Fruit fly (Drosophila melanogaster) whole organism, pupa: ENCODE measurements around the gene CG42586.
"Not testable (repeated sequence)": the region's sequence is repeated elsewhere in the genome, so short reads cannot be mapped to it uniquely, and the experiment has no call there.

Experiments used
- CG10348 ChIP-seq: fragments of 200-800 bp; sonication (Bioruptor generic); IDR thresholded peaks from 2 replicates; pipeline ENCODE4 v1.3.6; 2022; ENCODE audit warnings: missing biosample characterization, missing genetic modification characterization
- CG12605 ChIP-seq: fragments of 200-800 bp; sonication (Bioruptor generic); IDR thresholded peaks from 2 replicates; pipeline ENCODE4 v1.3.6; 2022; ENCODE audit warnings: missing biosample characterization, missing genetic modification characterization
- CG13204 ChIP-seq: fragments of 200-800 bp; sonication (Bioruptor generic); optimal IDR thresholded peaks from 2 replicates; lab custom pipeline; 2018; ENCODE audit warnings: missing biosample characterization, mild to moderate bottlenecking, missing genetic modification characterization, moderate library complexity
- CG14655 ChIP-seq: fragments of 200-800 bp; sonication (Bioruptor generic); optimal IDR thresholded peaks from 3 replicates; lab custom pipeline; 2017; ENCODE audit warnings: mild to moderate bottlenecking, missing biosample characterization, missing genetic modification reagents, missing genetic modification characterization
- CG15710 ChIP-seq: fragments of 200-800 bp; sonication (Bioruptor generic); optimal IDR thresholded peaks from 2 replicates; lab custom pipeline; 2018; ENCODE audit warnings: missing biosample characterization, mild to moderate bottlenecking, missing genetic modification characterization, moderate library complexity
- CG17806 ChIP-seq: fragments of 200-800 bp; sonication (Bioruptor generic); optimal IDR thresholded peaks from 2 replicates; lab custom pipeline; 2018; ENCODE audit warnings: missing biosample characterization, mild to moderate bottlenecking, missing genetic modification characterization, moderate library complexity
- CG32121 ChIP-seq: fragments of 200-800 bp; sonication (Bioruptor generic); IDR thresholded peaks from 2 replicates; pipeline ENCODE4 v1.3.6; 2022; ENCODE audit warnings: missing biosample characterization, missing genetic modification characterization
- CG34367 ChIP-seq: fragments of 200-800 bp; sonication (Bioruptor generic); optimal IDR thresholded peaks from 2 replicates; lab custom pipeline; 2018; ENCODE audit warnings: missing biosample characterization, mild to moderate bottlenecking, missing genetic modification characterization
- CG4496 ChIP-seq: fragments of 200-800 bp; sonication (Bioruptor generic); IDR thresholded peaks from 3 replicates; pipeline ENCODE4 v1.3.6; 2022; ENCODE audit warnings: missing biosample characterization, missing genetic modification characterization
- CG8159 ChIP-seq: fragments of 200-800 bp; sonication (Bioruptor generic); optimal IDR thresholded peaks from 3 replicates; lab custom pipeline; 2018; ENCODE audit warnings: missing biosample characterization, mild to moderate bottlenecking, missing genetic modification characterization, moderate library complexity
- CG8301 ChIP-seq: fragments of 200-800 bp; sonication (Bioruptor generic); optimal IDR thresholded peaks from 2 replicates; lab custom pipeline; 2018; ENCODE audit warnings: missing biosample characterization, mild to moderate bottlenecking, missing genetic modification characterization
- CG9948 ChIP-seq: fragments of 200-800 bp; sonication (Bioruptor generic); optimal IDR thresholded peaks from 2 replicates; lab custom pipeline; 2018; ENCODE audit warnings: missing biosample characterization, mild to moderate bottlenecking, missing genetic modification characterization, moderate library complexity
- D1 ChIP-seq: fragments of 200-800 bp; sonication (Bioruptor generic); optimal IDR thresholded peaks from 2 replicates; lab custom pipeline; 2018; ENCODE audit warnings: missing biosample characterization, mild to moderate bottlenecking, missing genetic modification characterization, moderate library complexity
- EcR ChIP-seq: fragments of 200-800 bp; sonication (Bioruptor generic); optimal IDR thresholded peaks from 3 replicates; lab custom pipeline; 2019; ENCODE audit warnings: missing biosample characterization, missing genetic modification characterization, mild to moderate bottlenecking, moderate library complexity, missing genetic modification reagents
- Ets98B ChIP-seq: fragments of 200-800 bp; sonication (Bioruptor generic); IDR thresholded peaks from 2 replicates; pipeline ENCODE4 v1.3.6; 2022; ENCODE audit warnings: missing biosample characterization, missing genetic modification characterization
- Pif1A ChIP-seq: fragments of 200-800 bp; sonication (Bioruptor generic); optimal IDR thresholded peaks from 3 replicates; lab custom pipeline; 2016; ENCODE audit warnings: missing biosample characterization, missing genetic modification characterization
- Pif1B ChIP-seq: fragments of 200-800 bp; sonication (Bioruptor generic); optimal IDR thresholded peaks from 3 replicates; lab custom pipeline; 2016; ENCODE audit warnings: missing biosample characterization, missing genetic modification characterization
- Snoo ChIP-seq: fragments of 200-800 bp; sonication (Bioruptor generic); optimal IDR thresholded peaks from 3 replicates; lab custom pipeline; 2017; ENCODE audit warnings: missing biosample characterization, mild to moderate bottlenecking, missing genetic modification characterization, inconsistent platforms
- fd96Ca ChIP-seq: fragments of 200-800 bp; sonication (Bioruptor generic); IDR thresholded peaks from 3 replicates; pipeline ENCODE4 v1.3.6; 2022; ENCODE audit warnings: missing biosample characterization, missing genetic modification characterization
- gl ChIP-seq: fragments of 200-800 bp; sonication (Bioruptor generic); optimal IDR thresholded peaks from 2 replicates; lab custom pipeline; 2018; ENCODE audit warnings: missing biosample characterization, mild to moderate bottlenecking, missing genetic modification characterization
- rn ChIP-seq: fragments of 200-800 bp; sonication (Bioruptor generic); IDR thresholded peaks from 2 replicates; pipeline ENCODE4 v1.3.6; 2022; ENCODE audit warnings: missing biosample characterization, missing genetic modification characterization

Gene CG42586

DNA sequence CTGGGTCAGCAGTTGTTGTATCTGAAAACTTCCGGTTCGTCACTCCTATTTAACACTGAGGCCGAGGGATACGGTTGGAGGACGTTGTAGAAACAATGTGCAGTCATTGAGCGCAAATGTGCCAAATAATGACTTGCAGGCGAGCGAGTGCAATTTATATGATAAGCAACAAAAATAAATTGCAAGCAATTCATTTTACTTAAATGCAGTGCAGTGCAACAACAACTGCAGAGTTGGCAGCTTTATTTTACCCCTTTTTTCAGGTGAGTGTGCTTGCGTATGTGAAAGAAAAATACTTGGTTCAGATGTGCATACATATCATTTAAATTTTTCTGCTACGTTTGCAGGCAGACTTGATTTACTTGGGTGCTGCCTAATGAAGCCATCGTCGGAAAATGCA, 4.4 kb upstream of the CG42586 start:
- TF ChIP-seq rn (GFP tag; lab: Robert Waterston, UW) (no peak), CG4496 (GFP tag; lab: Robert Waterston, UW) (no peak), CG34367 (tag; lab: Kevin White, UChicago) (no peak), CG17806 (tag; lab: Kevin White, UChicago) (no peak), CG32121 (GFP tag; lab: Robert Waterston, UW) (no peak), D1 (no peak), Ets98B (GFP tag; lab: Robert Waterston, UW) (no peak), Pif1A (no peak), CG15710 (no peak), CG13204 (GFP tag; lab: Kevin White, UChicago) (no peak), CG8301 (tag; lab: Kevin White, UChicago) (no peak), CG12605 (no peak), gl (tag; lab: Kevin White, UChicago) (no peak), CG10348 (GFP tag; lab: Robert Waterston, UW) (no peak), EcR (GFP tag; lab: Kevin White, UChicago) (no peak)

DNA sequence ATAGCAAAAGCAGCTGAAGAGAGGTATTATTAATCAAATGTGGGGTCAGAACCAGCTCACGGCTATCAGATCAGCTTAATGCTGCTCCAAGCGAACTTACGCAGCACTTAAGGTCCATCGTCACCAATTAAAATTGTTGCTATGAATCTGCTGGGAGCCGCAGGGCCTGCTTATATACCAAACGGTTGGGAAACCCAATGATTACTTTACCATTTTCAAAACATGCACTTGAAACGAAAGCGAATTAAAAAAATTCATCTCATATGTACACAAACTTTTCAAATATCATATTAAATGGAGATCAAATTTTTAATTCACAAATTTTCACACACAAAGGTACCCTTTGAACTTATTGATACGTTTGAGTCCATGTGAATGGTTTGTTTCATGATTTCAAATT, 3.4 kb upstream of the CG42586 start, which contains the start of gene CG42587:
Gene CG42587 (minus strand): TSS at position 143 of the 400 bp plus-strand sequence.
- TF ChIP-seq D1, result no peak
- TF ChIP-seq Pif1B (GFP tag; lab: Kevin White, UChicago), result no peak
- no peak for TF ChIP-seq Snoo (tag; lab: Kevin White, UChicago)
- no peak for TF ChIP-seq CG32121 (GFP tag; lab: Robert Waterston, UW)
- TF ChIP-seq CG8159 (tag; lab: Kevin White, UChicago), result no peak
- TF ChIP-seq CG14655 (GFP tag; lab: Kevin White, UChicago), result no peak
- no peak for TF ChIP-seq Pif1A
- TF ChIP-seq fd96Ca (GFP tag; lab: Robert Waterston, UW), result no peak

DNA sequence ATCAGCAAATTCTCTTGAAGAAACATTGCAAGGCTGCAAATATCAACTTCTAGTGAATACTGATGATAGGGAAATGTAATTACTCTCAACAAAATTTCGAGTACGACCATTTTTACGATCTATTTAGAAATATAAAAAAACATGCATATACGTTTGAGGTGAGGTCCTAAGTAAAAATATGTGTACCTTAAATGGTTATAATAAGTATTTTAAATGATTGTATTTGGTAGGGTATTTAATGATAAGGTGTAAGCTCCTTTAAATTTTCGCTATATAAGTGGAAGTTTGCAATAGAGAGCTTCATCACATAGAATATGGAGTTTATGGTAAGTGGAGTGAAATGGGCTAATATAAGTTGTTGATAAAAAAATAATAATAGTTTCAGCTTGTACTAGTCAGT, 2.5 kb upstream of the CG42586 start, which contains the start of gene CG42681:
Gene CG42681 (plus strand): TSS at position 301 of the 400 bp plus-strand sequence.
- no peak for TF ChIP-seq CG34367 (tag; lab: Kevin White, UChicago)
- TF ChIP-seq CG32121 (GFP tag; lab: Robert Waterston, UW), result no peak
- no peak for TF ChIP-seq CG13204 (GFP tag; lab: Kevin White, UChicago)
- no peak for TF ChIP-seq rn (GFP tag; lab: Robert Waterston, UW)
- TF ChIP-seq EcR (GFP tag; lab: Kevin White, UChicago), result no peak
- TF ChIP-seq Pif1A, result no peak
- no peak for TF ChIP-seq CG15710
- no peak for TF ChIP-seq gl (tag; lab: Kevin White, UChicago)
- no peak for TF ChIP-seq CG17806 (tag; lab: Kevin White, UChicago)
- no peak for TF ChIP-seq fd96Ca (GFP tag; lab: Robert Waterston, UW)
- no peak for TF ChIP-seq CG9948 (tag; lab: Kevin White, UChicago)
- no peak for TF ChIP-seq D1
- TF ChIP-seq CG12605, result no peak
- TF ChIP-seq Pif1B (GFP tag; lab: Kevin White, UChicago), result no peak
- no peak for TF ChIP-seq CG10348 (GFP tag; lab: Robert Waterston, UW)
- no peak for TF ChIP-seq CG14655 (GFP tag; lab: Kevin White, UChicago)
- no peak for TF ChIP-seq CG8159 (tag; lab: Kevin White, UChicago)
- no peak for TF ChIP-seq Snoo (tag; lab: Kevin White, UChicago)
- no peak for TF ChIP-seq Ets98B (GFP tag; lab: Robert Waterston, UW)

DNA sequence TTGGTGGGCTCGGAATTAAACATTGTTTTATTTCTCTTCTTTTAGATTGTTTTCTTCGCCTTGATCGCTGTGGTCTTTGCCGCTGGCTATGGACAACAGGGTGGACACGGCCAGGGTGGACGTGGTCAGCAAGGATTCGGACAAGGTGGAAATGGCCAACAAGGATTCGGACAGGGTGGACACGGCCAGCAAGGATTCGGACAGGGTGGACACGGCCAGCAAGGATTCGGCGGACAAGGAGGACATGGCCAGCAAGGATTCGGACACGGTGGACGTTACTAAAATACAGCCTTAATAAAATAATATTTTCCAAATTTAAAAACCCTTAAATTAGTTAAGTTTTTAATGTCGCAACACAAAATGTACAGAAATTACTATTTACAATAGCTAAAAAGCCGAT, 1.7 kb upstream of the CG42586 start:
- TF ChIP-seq Pif1A, result no peak
- TF ChIP-seq CG4496 (GFP tag; lab: Robert Waterston, UW), result no peak
- no peak for TF ChIP-seq CG13204 (GFP tag; lab: Kevin White, UChicago)
- no peak for TF ChIP-seq CG8159 (tag; lab: Kevin White, UChicago)
- no peak for TF ChIP-seq CG12605
- TF ChIP-seq CG34367 (tag; lab: Kevin White, UChicago), result no peak
- no peak for TF ChIP-seq gl (tag; lab: Kevin White, UChicago)
- TF ChIP-seq EcR (GFP tag; lab: Kevin White, UChicago), result no peak
- no peak for TF ChIP-seq CG8301 (tag; lab: Kevin White, UChicago)
- TF ChIP-seq CG17806 (tag; lab: Kevin White, UChicago), result no peak
- TF ChIP-seq rn (GFP tag; lab: Robert Waterston, UW), result no peak
- no peak for TF ChIP-seq Pif1B (GFP tag; lab: Kevin White, UChicago)
- no peak for TF ChIP-seq CG14655 (GFP tag; lab: Kevin White, UChicago)
- no peak for TF ChIP-seq CG10348 (GFP tag; lab: Robert Waterston, UW)
- no peak for TF ChIP-seq D1
- no peak for TF ChIP-seq fd96Ca (GFP tag; lab: Robert Waterston, UW)
- TF ChIP-seq, all 21 proteins: peak for 0

DNA sequence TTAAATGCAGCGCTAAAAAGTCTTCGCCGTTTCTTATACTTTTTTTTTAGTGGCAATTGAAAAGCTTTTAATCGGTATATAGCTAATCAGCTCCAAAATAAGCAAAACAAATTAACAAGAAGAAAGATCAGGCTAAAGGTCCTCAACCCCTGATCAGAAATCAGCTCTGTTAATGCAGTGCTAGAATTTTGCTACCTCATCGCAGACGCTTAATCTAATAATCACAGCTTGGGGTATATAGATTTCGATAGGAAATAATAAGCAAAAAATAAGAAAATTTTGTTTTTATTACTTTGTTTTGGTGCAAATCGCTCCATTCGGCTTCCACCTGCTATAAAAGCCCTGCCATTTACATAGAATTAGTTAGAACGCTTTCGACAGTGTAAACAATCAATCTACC, 1.3 kb upstream of the CG42586 start, which contains the start of gene CG34166:
Gene CG34166 (plus strand): TSS at position 301 of the 400 bp plus-strand sequence.
- not testable (repeated sequence) for TF ChIP-seq CG4496 (GFP tag; lab: Robert Waterston, UW); Pif1A; CG32121 (GFP tag; lab: Robert Waterston, UW)

DNA sequence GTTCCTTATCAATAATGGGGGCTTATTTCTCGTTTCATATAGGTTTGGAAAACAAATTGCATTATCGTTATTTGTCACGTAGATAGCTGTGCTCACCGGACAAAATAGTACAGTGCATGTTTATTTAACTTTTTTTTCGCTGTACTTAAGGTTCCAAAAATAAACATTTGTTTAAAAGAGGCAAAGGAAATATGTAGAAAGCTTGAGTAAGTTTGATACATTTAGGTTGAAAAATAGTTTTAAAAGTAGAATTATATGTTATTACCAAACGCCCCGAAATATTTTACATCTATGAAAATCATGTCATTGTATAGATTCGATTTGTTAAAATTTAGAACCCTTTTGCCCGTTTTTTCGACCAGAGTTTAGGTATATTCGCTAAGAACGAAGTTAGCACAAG, 2.0 kb downstream of the CG42586 start, which contains the start of gene CG42585:
Gene CG42585 (plus strand): TSS at position 301 of the 400 bp plus-strand sequence.
- TF ChIP-seq gl (tag; lab: Kevin White, UChicago); CG15710; CG8301 (tag; lab: Kevin White, UChicago): not testable (repeated sequence)
